Fruit fly (Drosophila melanogaster) whole organism, embryonic: ENCODE results near the gene Nthl1.
A peak's percentile ranks its signal among the peaks of the same experiment; 100 is the strongest.

Experiments
- Antp ChIP-seq: fragments of 200-800 bp; sonication (Bioruptor generic); optimal IDR thresholded peaks from 3 replicates; lab custom pipeline; 2016; ENCODE audit warnings: missing biosample characterization, missing genetic modification characterization
- Atf-2 ChIP-seq: fragments of 200-800 bp; sonication (Bioruptor generic); optimal IDR thresholded peaks from 2 replicates; lab custom pipeline; 2016; ENCODE audit warnings: missing biosample characterization, missing genetic modification characterization
- Awh ChIP-seq: fragments of 200-800 bp; sonication (Bioruptor generic); IDR thresholded peaks from 2 replicates; pipeline ENCODE4, ENCODE4 v1.3.6; 2022; ENCODE audit warnings: missing biosample characterization, missing genetic modification characterization
- BtbVII ChIP-seq: fragments of 200-800 bp; sonication (Bioruptor generic); optimal IDR thresholded peaks from 3 replicates; lab custom pipeline; 2017; ENCODE audit warnings: missing biosample characterization, mild to moderate bottlenecking, missing genetic modification characterization
- CG11696 ChIP-seq: fragments of 200-800 bp; sonication (Bioruptor generic); IDR thresholded peaks from 2 replicates; pipeline ENCODE4 v1.3.6; 2022; ENCODE audit warnings: missing biosample characterization, missing genetic modification characterization
- CG12219 ChIP-seq: fragments of 200-800 bp; sonication (Bioruptor generic); optimal IDR thresholded peaks from 3 replicates; lab custom pipeline; 2018; ENCODE audit warnings: missing biosample characterization, mild to moderate bottlenecking, missing genetic modification characterization
- CG12236 ChIP-seq: fragments of 200-800 bp; sonication (Bioruptor generic); optimal IDR thresholded peaks from 2 replicates; lab custom pipeline; 2016; ENCODE audit warnings: missing biosample characterization, missing genetic modification characterization
- CG12391 ChIP-seq: fragments of 200-800 bp; sonication (Bioruptor generic); optimal IDR thresholded peaks from 3 replicates; lab custom pipeline; 2018; ENCODE audit warnings: missing biosample characterization, mild to moderate bottlenecking, missing genetic modification characterization, moderate library complexity
- CG13624 ChIP-seq: fragments of 200-800 bp; sonication (Bioruptor generic); optimal IDR thresholded peaks from 2 replicates; lab custom pipeline; 2016; ENCODE audit warnings: missing biosample characterization, missing genetic modification characterization
- CG14014 ChIP-seq: fragments of 200-800 bp; sonication (Bioruptor generic); IDR thresholded peaks from 2 replicates; pipeline ENCODE4 v1.3.6; 2022; ENCODE audit warnings: missing biosample characterization, missing genetic modification characterization
- CG15011 ChIP-seq: fragments of 200-800 bp; sonication (Bioruptor generic); optimal IDR thresholded peaks from 3 replicates; lab custom pipeline; 2018; ENCODE audit warnings: missing biosample characterization, mild to moderate bottlenecking, missing genetic modification characterization
- CG1602 ChIP-seq: fragments of 200-800 bp; sonication (Bioruptor generic); optimal IDR thresholded peaks from 3 replicates; lab custom pipeline; 2016; ENCODE audit warnings: missing biosample characterization, missing genetic modification characterization
- CG17186 ChIP-seq: fragments of 200-800 bp; sonication (Bioruptor generic); optimal IDR thresholded peaks from 3 replicates; lab custom pipeline; 2017; ENCODE audit warnings: missing biosample characterization, missing genetic modification reagents, missing genetic modification characterization
- CG3065 ChIP-seq: fragments of 200-800 bp; sonication (Bioruptor generic); optimal IDR thresholded peaks from 2 replicates; lab custom pipeline; 2016; ENCODE audit warnings: missing biosample characterization, missing genetic modification characterization
- CG31441 ChIP-seq: fragments of 200-800 bp; sonication (Bioruptor generic); IDR thresholded peaks from 2 replicates; pipeline ENCODE4 v1.3.6; 2022; ENCODE audit warnings: missing biosample characterization, missing genetic modification characterization
- CG4360 ChIP-seq: fragments of 200-800 bp; sonication (Bioruptor generic); IDR thresholded peaks from 2 replicates; pipeline ENCODE4 v1.3.6; 2022; ENCODE audit warnings: missing biosample characterization, missing genetic modification characterization
- CG4404 ChIP-seq: fragments of 200-800 bp; sonication (Bioruptor generic); IDR thresholded peaks from 2 replicates; pipeline ENCODE4 v1.3.6; 2022; ENCODE audit warnings: missing biosample characterization, missing genetic modification characterization
- CG4424 ChIP-seq: fragments of 200-800 bp; sonication (Bioruptor generic); optimal IDR thresholded peaks from 3 replicates; lab custom pipeline; 2016; ENCODE audit warnings: missing biosample characterization, missing genetic modification characterization
- CG4730 ChIP-seq: fragments of 200-800 bp; sonication (Bioruptor generic); IDR thresholded peaks from 2 replicates; pipeline ENCODE4 v1.3.6; 2022; ENCODE audit warnings: missing biosample characterization, missing genetic modification characterization
- CG6765 ChIP-seq: fragments of 200-800 bp; sonication (Bioruptor generic); optimal IDR thresholded peaks from 3 replicates; lab custom pipeline; 2017; ENCODE audit warnings: missing biosample characterization, mild to moderate bottlenecking, missing genetic modification characterization
- CG8281 ChIP-seq: fragments of 200-800 bp; sonication (Bioruptor generic); optimal IDR thresholded peaks from 2 replicates; lab custom pipeline; 2018; ENCODE audit warnings: missing biosample characterization, mild to moderate bottlenecking, missing genetic modification characterization, moderate library complexity
- Ets97D ChIP-seq: fragments of 200-800 bp; sonication (Bioruptor generic); optimal IDR thresholded peaks from 3 replicates; lab custom pipeline; 2016; ENCODE audit warnings: missing biosample characterization, missing genetic modification characterization
- HLH4C ChIP-seq: fragments of 200-800 bp; sonication (Bioruptor generic); IDR thresholded peaks from 3 replicates; pipeline ENCODE4 v1.3.6; 2022; ENCODE audit warnings: missing biosample characterization, missing genetic modification characterization; ENCODE audit not compliant: partially characterized antibody
- Hey ChIP-seq: fragments of 200-800 bp; sonication (Bioruptor generic); optimal IDR thresholded peaks from 3 replicates; lab custom pipeline; 2018; ENCODE audit warnings: missing biosample characterization, mild to moderate bottlenecking, missing genetic modification characterization
- Lhr ChIP-seq: fragments of 200-800 bp; sonication (Bioruptor generic); optimal IDR thresholded peaks from 3 replicates; lab custom pipeline; 2017; ENCODE audit warnings: mild to moderate bottlenecking, missing biosample characterization, missing genetic modification reagents, missing genetic modification characterization
- Lpt ChIP-seq: fragments of >200 bp; optimal IDR thresholded peaks from 2 replicates; lab custom pipeline; 2018; ENCODE audit warnings: missing biosample characterization, missing genetic modification characterization
- Mes4 ChIP-seq: fragments of 200-800 bp; sonication (Bioruptor generic); optimal IDR thresholded peaks from 2 replicates; lab custom pipeline; 2016; ENCODE audit warnings: missing biosample characterization, missing genetic modification characterization
- Oaz ChIP-seq: fragments of 200-800 bp; sonication (Bioruptor generic); IDR thresholded peaks from 2 replicates; pipeline ENCODE4 v1.3.6; 2022; ENCODE audit warnings: missing biosample characterization, missing genetic modification characterization
- Optix ChIP-seq: fragments of 200-800 bp; sonication (Bioruptor generic); IDR thresholded peaks from 3 replicates; pipeline ENCODE4 v1.3.6; 2022; ENCODE audit warnings: missing biosample characterization, missing genetic modification characterization
- Rfx ChIP-seq: fragments of 200-800 bp; sonication (Bioruptor generic); IDR thresholded peaks from 2 replicates; pipeline ENCODE4 v1.3.6; 2022; ENCODE audit warnings: missing biosample characterization, missing genetic modification characterization
- Trl ChIP-seq, 3 experiments: fragments of >200 bp in 2 of 3; fragments of 200-800 bp in 1 of 3; sonication (Bioruptor generic) in 1 of 3; optimal IDR thresholded peaks; 2 replicates in 1 of 3; 3 replicates in 2 of 3; lab custom pipeline; 2016 to 2017; ENCODE audit warnings: missing biosample characterization in 1 of 3, missing genetic modification characterization in 1 of 3
- Vsx1 ChIP-seq: fragments of 200-800 bp; sonication (Bioruptor generic); optimal IDR thresholded peaks from 2 replicates; lab custom pipeline; 2017; ENCODE audit warnings: missing biosample characterization, mild to moderate bottlenecking, missing genetic modification characterization, missing genetic modification reagents
- ato ChIP-seq: fragments of 200-800 bp; sonication (Bioruptor generic); IDR thresholded peaks from 2 replicates; pipeline ENCODE4 v1.3.6; 2022; ENCODE audit warnings: missing biosample characterization, missing genetic modification characterization; ENCODE audit not compliant: partially characterized antibody
- bcd ChIP-seq: fragments of 200-800 bp; sonication (Bioruptor generic); optimal IDR thresholded peaks from 2 replicates; lab custom pipeline; 2017; ENCODE audit warnings: missing biosample characterization, mild to moderate bottlenecking, missing genetic modification characterization
- crc ChIP-seq: fragments of 200-800 bp; sonication (Bioruptor generic); optimal IDR thresholded peaks from 2 replicates; lab custom pipeline; 2016; ENCODE audit warnings: missing biosample characterization, missing genetic modification characterization
- disco-r ChIP-seq: fragments of 200-800 bp; sonication (Bioruptor generic); optimal IDR thresholded peaks from 2 replicates; lab custom pipeline; 2016; ENCODE audit warnings: missing biosample characterization, missing genetic modification characterization
- esg ChIP-seq: fragments of 200-800 bp; sonication (Bioruptor generic); conservative IDR thresholded peaks from 2 replicates; pipeline ENCODE4 v1.3.6; 2022; ENCODE audit warnings: missing biosample characterization, missing genetic modification characterization
- exex ChIP-seq: fragments of 200-800 bp; sonication (Bioruptor generic); optimal IDR thresholded peaks from 4 replicates; lab custom pipeline; 2018; ENCODE audit warnings: missing biosample characterization, mild to moderate bottlenecking, missing genetic modification characterization, moderate library complexity
- h ChIP-seq: fragments of >200 bp; optimal IDR thresholded peaks from 2 replicates; lab custom pipeline; 2017
- hkb ChIP-seq, 2 experiments: fragments of 200-800 bp in 1 of 2; fragments of >200 bp in 1 of 2; sonication (Bioruptor generic) in 1 of 2; IDR thresholded peaks in 1 of 2; optimal IDR thresholded peaks in 1 of 2; 2 replicates each; pipeline versions ENCODE4 v1.3.6 to Lab custom; 2017 to 2022; ENCODE audit warnings: missing biosample characterization in 1 of 2, missing genetic modification characterization in 1 of 2
- ind ChIP-seq: fragments of 200-800 bp; sonication (Bioruptor generic); optimal IDR thresholded peaks from 3 replicates; lab custom pipeline; 2016; ENCODE audit warnings: missing biosample characterization, missing genetic modification characterization
- jing ChIP-seq: fragments of 200-800 bp; sonication (Bioruptor generic); optimal IDR thresholded peaks from 2 replicates; lab custom pipeline; 2018; ENCODE audit warnings: missing biosample characterization, mild to moderate bottlenecking, missing genetic modification characterization
- ken ChIP-seq: fragments of 200-800 bp; sonication (Bioruptor generic); IDR thresholded peaks from 3 replicates; pipeline ENCODE4 v1.3.6; 2022; ENCODE audit warnings: missing biosample characterization, missing genetic modification characterization
- lab ChIP-seq: fragments of 200-800 bp; sonication (Bioruptor generic); optimal IDR thresholded peaks from 3 replicates; lab custom pipeline; 2017; ENCODE audit warnings: missing biosample characterization, missing genetic modification characterization, mild to moderate bottlenecking, moderate library complexity, missing genetic modification reagents
- lola ChIP-seq, 3 experiments: fragments of >200 bp in 2 of 3; fragments of 200-800 bp in 1 of 3; sonication (Bioruptor generic) in 1 of 3; optimal IDR thresholded peaks; 2 replicates each; lab custom pipeline; 2017 to 2019; ENCODE audit warnings: missing biosample characterization in 3 of 3, missing genetic modification characterization in 3 of 3, mild to moderate bottlenecking in 1 of 3, moderate library complexity in 1 of 3
- pb ChIP-seq: fragments of 200-800 bp; sonication (Bioruptor generic); optimal IDR thresholded peaks from 3 replicates; lab custom pipeline; 2016; ENCODE audit warnings: missing biosample characterization, missing genetic modification characterization
- tap ChIP-seq: fragments of 200-800 bp; optimal IDR thresholded peaks from 3 replicates; lab custom pipeline; 2019; ENCODE audit warnings: missing biosample characterization, mild to moderate bottlenecking, missing genetic modification characterization, moderate library complexity
- zen ChIP-seq: fragments of 200-800 bp; sonication (Bioruptor generic); optimal IDR thresholded peaks from 3 replicates; lab custom pipeline; 2018; ENCODE audit warnings: missing biosample characterization, mild to moderate bottlenecking, missing genetic modification characterization, moderate library complexity

The Nthl1 gene

DNA sequence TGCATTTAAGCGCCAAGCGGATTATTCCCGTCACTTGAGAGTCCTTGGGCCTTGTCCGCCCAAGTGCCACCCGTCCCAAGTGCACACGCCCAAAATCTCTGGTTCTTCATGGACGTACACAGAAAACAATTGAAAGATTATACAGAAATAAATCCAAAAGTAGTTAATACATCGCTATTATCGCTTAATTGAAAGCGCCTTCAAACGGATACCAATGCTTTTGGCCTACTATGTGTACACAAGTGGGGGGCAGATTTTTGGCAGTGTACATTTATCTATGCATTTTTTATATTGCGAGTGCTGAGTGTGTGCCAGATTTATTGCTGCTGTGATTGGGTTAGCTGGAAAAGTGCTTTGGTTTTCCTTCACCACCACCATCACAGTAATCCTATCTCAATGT lies 21.0 kb upstream of the Nthl1 start (continued):
- TF ChIP-seq CG17186 (GFP tag; lab: Kevin White, UChicago), result no peak
- TF ChIP-seq BtbVII (GFP tag; lab: Kevin White, UChicago), result no peak
- TF ChIP-seq Vsx1 (GFP tag; lab: Kevin White, UChicago), result no peak
- TF ChIP-seq pb, result no peak
- TF ChIP-seq exex (tag; lab: Kevin White, UChicago), result no peak
- no peak for TF ChIP-seq CG4360 (GFP tag; lab: Robert Waterston, UW)
- no peak for TF ChIP-seq Optix (GFP tag; lab: Robert Waterston, UW)
- no peak for TF ChIP-seq HLH4C (GFP tag; lab: Robert Waterston, UW)
- TF ChIP-seq Hey, result no peak
- no peak for TF ChIP-seq Oaz (GFP tag; lab: Robert Waterston, UW)
- TF ChIP-seq, all 482 proteins: peak for 64

DNA sequence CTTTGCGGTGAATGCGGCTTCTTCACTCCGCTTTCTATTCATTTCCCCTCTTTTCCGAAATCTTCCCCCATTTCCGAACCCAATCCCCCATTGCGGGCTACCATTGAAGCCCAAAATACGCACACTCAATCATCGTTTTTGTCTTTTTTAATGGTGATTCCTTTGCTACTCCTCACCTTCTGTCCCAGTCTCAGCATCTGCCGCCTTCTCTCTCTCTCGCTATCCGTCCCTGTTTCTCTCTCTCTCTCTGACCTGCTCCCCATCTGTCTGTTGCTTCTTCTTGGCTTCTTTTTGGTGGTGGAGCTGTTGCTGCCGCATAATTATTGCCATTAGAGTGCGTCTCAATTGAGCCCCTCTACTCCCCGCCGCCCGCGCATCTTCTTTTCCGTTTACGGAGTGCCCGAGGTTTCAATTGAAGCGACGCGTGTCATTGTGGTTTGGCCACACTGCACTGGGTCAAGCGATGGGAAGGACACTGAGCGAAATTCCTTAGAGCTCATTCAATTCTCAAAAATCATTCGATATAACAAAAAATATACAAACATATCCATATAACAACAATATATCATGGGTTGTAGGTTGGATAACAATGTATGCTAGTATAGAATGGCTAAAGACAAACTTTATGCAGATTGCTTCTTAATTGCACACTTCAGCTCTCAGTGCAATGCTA lies 17.4 kb upstream of the Nthl1 start:
- TF ChIP-seq esg (GFP tag; lab: Robert Waterston, UW) (peak; percentile 43), CG4424 (GFP tag; lab: Kevin White, UChicago) (peak; percentile 57), Lhr (GFP tag; lab: Kevin White, UChicago) (no peak), CG12236 (GFP tag; lab: Kevin White, UChicago) (peak; percentile 12), CG6765 (GFP tag; lab: Kevin White, UChicago) (no peak), Lpt (GFP tag; lab: Kevin White, UChicago) (no peak), Trl (optimal IDR thresholded peaks at IDR 0.05; lab: Kevin White, UChicago) (peak in 1 of 2 experiments; percentile 35), Trl (GFP tag; optimal IDR thresholded peaks at IDR 0.05; lab: Kevin White, UChicago) (peak; percentile 2), crc (GFP tag; lab: Kevin White, UChicago) (no peak), bcd (GFP tag; lab: Kevin White, UChicago) (peak; percentile 24), Awh (GFP tag; lab: Robert Waterston, UW) (no peak), zen (tag; lab: Kevin White, UChicago) (no peak), hkb (optimal IDR thresholded peaks at IDR 0.05; lab: Kevin White, UChicago) (no peak), hkb (GFP tag; IDR thresholded peaks at IDR 0.05; lab: Robert Waterston, UW) (no peak), Atf-2 (GFP tag; lab: Kevin White, UChicago) (no peak), CG1602 (GFP tag; lab: Kevin White, UChicago) (peak; percentile 29), CG14014 (no peak), CG4404 (no peak), lab (GFP tag; lab: Kevin White, UChicago) (peak; percentile 62), CG31441 (GFP tag; lab: Robert Waterston, UW) (peak; percentile 72), CG12391 (tag; lab: Kevin White, UChicago) (peak; percentile 52), disco-r (no peak), CG13624 (GFP tag; lab: Kevin White, UChicago) (no peak), Antp (peak; percentile 38), jing (peak; percentile 46), Rfx (0 out of 2 replicates have a peak, but pooled peaks have one; percentile 6), Mes4 (GFP tag; lab: Kevin White, UChicago) (no peak), CG15011 (GFP tag; lab: Kevin White, UChicago) (no peak), CG11696 (GFP tag; lab: Robert Waterston, UW) (no peak), CG4730 (GFP tag; lab: Robert Waterston, UW) (no peak), pb (no peak), ato (GFP tag; lab: Robert Waterston, UW) (no peak), CG8281 (tag; lab: Kevin White, UChicago) (no peak), CG3065 (GFP tag; lab: Kevin White, UChicago) (no peak), CG12219 (GFP tag; lab: Kevin White, UChicago) (peak; percentile 42), ind (peak; percentile 32), Ets97D (GFP tag; lab: Kevin White, UChicago) (peak; percentile 14), tap (tag; lab: Kevin White, UChicago) (peak; percentile 32), ken (GFP tag; lab: Robert Waterston, UW) (peak; percentile 45; the same call in 1 of the 3 replicates), h (lab: Kevin White, UChicago) (no peak), lola (GFP tag; optimal IDR thresholded peaks at IDR 0.05; lab: Kevin White, UChicago) (peak in 1 of 3 experiments; percentile 41)
